Worm (Caenorhabditis elegans): ENCODE measurements around the gene B0348.10.

DNA sequence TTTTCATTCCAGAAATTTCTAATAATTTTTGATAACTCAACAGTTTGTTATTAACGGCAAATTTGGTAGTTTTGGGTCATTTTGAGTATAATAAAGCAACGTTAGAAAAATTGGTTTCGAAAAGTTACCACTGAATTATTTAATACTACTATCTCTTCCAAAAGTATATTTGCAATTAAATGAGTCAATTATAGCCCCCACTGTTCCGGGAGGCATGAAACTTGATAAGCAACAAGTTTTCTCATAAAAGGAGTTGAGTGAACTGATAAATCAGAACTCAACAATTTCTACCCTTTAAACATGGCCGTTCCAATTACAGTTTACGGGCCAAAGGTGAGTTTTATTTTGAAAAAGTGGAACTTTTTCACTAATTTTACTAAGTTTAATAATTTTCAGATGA is 40.1 kb upstream of the B0348.10 start, which contains the start of gene B0348.1:
- TF ChIP-seq akir-1 (GFP tag; optimal IDR thresholded peaks at IDR 0.05) (no peak), fkh-3 (tag; optimal IDR thresholded peaks at IDR 0.05) (no peak), unc-62 (GFP tag; optimal IDR thresholded peaks at IDR 0.05) (no peak), dpl-1 (GFP tag; optimal IDR thresholded peaks at IDR 0.05) (no peak)

Data from whole organism, young adult.